Fruit fly (Drosophila melanogaster): Measurements from ENCODE around the gene CanA1.
A peak's percentile ranks its signal among the peaks of the same experiment; 100 is the strongest.

CanA1 gene

dm6 chr3R:31053784-31054221 is 14.6 kb downstream of the CanA1 start, which contains the start of gene Chchd3 (continued):
- TF ChIP-seq CG7928 (GFP tag; optimal IDR thresholded peaks at IDR 0.05) (peak; percentile 93), Myb (GFP tag; optimal IDR thresholded peaks at IDR 0.05) (peak; percentile 40), MBD-R2 (GFP tag; IDR thresholded peaks at IDR 0.05) (peak; percentile 92), CG11695 (GFP tag; IDR thresholded peaks at IDR 0.05) (no peak), slp2 (GFP tag; optimal IDR thresholded peaks at IDR 0.05) (no peak), HmgD (GFP tag; optimal IDR thresholded peaks at IDR 0.05) (peak; percentile 33), CG6272 (GFP tag; IDR thresholded peaks at IDR 0.05) (no peak), CG12236 (GFP tag; optimal IDR thresholded peaks at IDR 0.05) (peak; percentile 7), CG9609 (GFP tag; optimal IDR thresholded peaks at IDR 0.05) (peak; percentile 10), Scr (GFP tag; IDR thresholded peaks at IDR 0.05; ENCODE audit: partially characterized antibody) (0 out of 2 replicates have a peak, but pooled peaks have one; percentile 31), CG4360 (GFP tag; IDR thresholded peaks at IDR 0.05) (peak; percentile 69), CG15479 (GFP tag; optimal IDR thresholded peaks at IDR 0.05) (no peak), sc (optimal IDR thresholded peaks at IDR 0.05) (no peak), sc (GFP tag; optimal IDR thresholded peaks at IDR 0.05) (no peak), ERR (GFP tag; optimal IDR thresholded peaks at IDR 0.05) (peak; percentile 13), jumu (GFP tag; optimal IDR thresholded peaks at IDR 0.05) (peak; percentile 20), CG4617 (GFP tag; optimal IDR thresholded peaks at IDR 0.05; ENCODE audit: borderline replicate concordance) (peak; percentile 66), sob (GFP tag; IDR thresholded peaks at IDR 0.05) (0 out of 2 replicates have a peak, but pooled peaks have one; percentile 26), p53 (GFP tag; optimal IDR thresholded peaks at IDR 0.05) (peak; percentile 5), ftz-f1 (GFP tag; optimal IDR thresholded peaks at IDR 0.05) (peak; percentile 80), CG9932 (GFP tag; IDR thresholded peaks at IDR 0.05) (peak; percentile 48), Hr51 (GFP tag; optimal IDR thresholded peaks at IDR 0.05) (peak in 1 of 2 experiments; percentile 35), Bdp1 (GFP tag; optimal IDR thresholded peaks at IDR 0.05) (peak; percentile 8), CG3847 (GFP tag; IDR thresholded peaks at IDR 0.05) (peak; percentile 68), CG8944 (GFP tag; optimal IDR thresholded peaks at IDR 0.05) (peak; percentile 37), fd3F (GFP tag; optimal IDR thresholded peaks at IDR 0.05) (no peak), inv (GFP tag; IDR thresholded peaks at IDR 0.05; ENCODE audit: partially characterized antibody) (peak; percentile 18; the same call in 1 of the 2 replicates), ci (GFP tag; IDR thresholded peaks at IDR 0.05) (peak; percentile 49; the same call in 1 of the 3 replicates), CG11723 (GFP tag; optimal IDR thresholded peaks at IDR 0.05) (no peak), Pdp1 (GFP tag; optimal IDR thresholded peaks at IDR 0.05) (peak; percentile 1 to 79), MESR4 (GFP tag; optimal IDR thresholded peaks at IDR 0.05) (peak; percentile 69), oc (tag; optimal IDR thresholded peaks at IDR 0.05) (no peak), CG6654 (GFP tag; optimal IDR thresholded peaks at IDR 0.05) (no peak), CG9797 (GFP tag; optimal IDR thresholded peaks at IDR 0.05) (peak; percentile 89), CG8290 (GFP tag; optimal IDR thresholded peaks at IDR 0.05) (no peak), CG8290 (tag; optimal IDR thresholded peaks at IDR 0.05) (peak in 1 of 2 experiments; percentile 43), Dbx (GFP tag; IDR thresholded peaks at IDR 0.05) (0 out of 3 replicates have a peak, but pooled peaks have one; percentile 30), CG18619 (GFP tag; optimal IDR thresholded peaks at IDR 0.05) (no peak), CG10462 (GFP tag; optimal IDR thresholded peaks at IDR 0.05) (no peak), CG3065 (GFP tag; optimal IDR thresholded peaks at IDR 0.05) (no peak), vvl (GFP tag; IDR thresholded peaks at IDR 0.05) (peak; percentile 57), amos (GFP tag; IDR thresholded peaks at IDR 0.05; ENCODE audit: partially characterized antibody) (peak; percentile 24; the same call in 1 of the 2 replicates), mld (GFP tag; IDR thresholded peaks at IDR 0.05; ENCODE audit: partially characterized antibody) (0 out of 3 replicates have a peak, but pooled peaks have one; percentile 17), bigmax (GFP tag; optimal IDR thresholded peaks at IDR 0.05) (peak; percentile 6), CG13894 (tag; optimal IDR thresholded peaks at IDR 0.05) (peak; percentile 46), sens (GFP tag) (peak; percentile 86), her (GFP tag; optimal IDR thresholded peaks at IDR 0.05) (peak; percentile 6), Usf (GFP tag; optimal IDR thresholded peaks at IDR 0.05) (no peak), Tbp (GFP tag; optimal IDR thresholded peaks at IDR 0.05) (no peak), CG3163 (GFP tag; optimal IDR thresholded peaks at IDR 0.05) (peak; percentile 8), twi (tag; optimal IDR thresholded peaks at IDR 0.05) (no peak)

Data from whole organism, embryonic.